Worm (Caenorhabditis elegans) whole organism, young adult: Measurements from ENCODE around the gene Y57G11C.43.

Source experiments
- B0261.1 ChIP-seq: sonication (generic microtip); optimal IDR thresholded peaks from 2 replicates; lab custom pipeline; 2016; ENCODE audit warnings: mild to moderate bottlenecking, missing genetic modification characterization, moderate library complexity, missing compliant biosample characterization
- C06A6.2 ChIP-seq: fragments of 200-800 bp; sonication (Bioruptor generic); conservative IDR thresholded peaks from 2 replicates; pipeline ENCODE4 v1.3.6; 2022; ENCODE audit warnings: missing genetic modification characterization, missing compliant biosample characterization
- F23B12.7 ChIP-seq: sonication (generic microtip); optimal IDR thresholded peaks from 2 replicates; lab custom pipeline; 2017; ENCODE audit warnings: missing genetic modification characterization, mild to moderate bottlenecking, missing compliant biosample characterization, antibody characterized with exemption, moderate library complexity; ENCODE audit not compliant: insufficient read depth
- F33H1.4 ChIP-seq: fragments of 200-800 bp; sonication (Bioruptor generic); IDR thresholded peaks from 2 replicates; pipeline ENCODE4 v1.3.6; 2022; ENCODE audit warnings: missing genetic modification reagents, missing genetic modification characterization, missing compliant biosample characterization
- F39B2.1 ChIP-seq: fragments of 200-800 bp; sonication (Bioruptor generic); IDR thresholded peaks from 2 replicates; pipeline ENCODE4 v1.3.6; 2022; ENCODE audit warnings: missing genetic modification reagents, missing genetic modification characterization, missing compliant biosample characterization
- F57C9.4 ChIP-seq: sonication (generic microtip); optimal IDR thresholded peaks from 2 replicates; lab custom pipeline; 2017; ENCODE audit warnings: mild to moderate bottlenecking, missing genetic modification characterization, missing compliant biosample characterization
- Y53G8AR.9 ChIP-seq: fragments of 200-800 bp; sonication (Bioruptor generic); conservative IDR thresholded peaks from 2 replicates; pipeline ENCODE4 v1.3.6; 2022; ENCODE audit warnings: missing genetic modification reagents, missing genetic modification characterization, missing compliant biosample characterization
- Y56A3A.18 ChIP-seq: fragments of 200-800 bp; sonication (Bioruptor generic); IDR thresholded peaks from 2 replicates; pipeline ENCODE4 v1.3.6; 2022; ENCODE audit warnings: missing genetic modification reagents, missing genetic modification characterization, missing compliant biosample characterization
- Y67H2A.10 ChIP-seq: fragments of 200-800 bp; sonication (Bioruptor generic); conservative IDR thresholded peaks from 2 replicates; pipeline ENCODE4 v1.3.6; 2022; ENCODE audit warnings: missing genetic modification reagents, missing genetic modification characterization, missing compliant biosample characterization
- aptf-3 ChIP-seq: fragments of 200-800 bp; sonication (Bioruptor generic); IDR thresholded peaks from 2 replicates; pipeline ENCODE4 v1.3.6; 2022; ENCODE audit warnings: missing genetic modification characterization, missing compliant biosample characterization
- atf-7 ChIP-seq: sonication (generic microtip); optimal IDR thresholded peaks from 2 replicates; lab custom pipeline; 2017; ENCODE audit warnings: mild to moderate bottlenecking, missing genetic modification characterization, missing compliant biosample characterization
- attf-5 ChIP-seq: fragments of 200-800 bp; sonication (Bioruptor generic); optimal IDR thresholded peaks from 2 replicates; lab custom pipeline; 2018; ENCODE audit warnings: mild to moderate bottlenecking, missing genetic modification characterization, missing compliant biosample characterization
- attf-6 ChIP-seq: fragments of 200-800 bp; sonication (Bioruptor generic); IDR thresholded peaks from 2 replicates; pipeline ENCODE4 v1.3.6; 2022; ENCODE audit warnings: missing genetic modification reagents, missing genetic modification characterization, missing compliant biosample characterization
- ceh-100 ChIP-seq: fragments of 200-800 bp; sonication (Bioruptor generic); IDR thresholded peaks from 2 replicates; pipeline ENCODE4 v1.3.6; 2022; ENCODE audit warnings: missing genetic modification reagents, missing genetic modification characterization, missing compliant biosample characterization
- ceh-27 ChIP-seq: fragments of 200-800 bp; sonication (Bioruptor generic); optimal IDR thresholded peaks from 2 replicates; lab custom pipeline; 2018; ENCODE audit warnings: mild to moderate bottlenecking, missing genetic modification characterization, moderate library complexity, missing compliant biosample characterization
- ceh-58 ChIP-seq: fragments of 200-800 bp; sonication (Bioruptor generic); IDR thresholded peaks from 2 replicates; pipeline ENCODE4 v1.3.6; 2022; ENCODE audit warnings: missing genetic modification characterization, missing compliant biosample characterization
- dpl-1 ChIP-seq: fragments of 150-350 bp; optimal IDR thresholded peaks from 2 replicates; lab custom pipeline; 2014; ENCODE audit warnings: missing biosample characterization, missing genetic modification reagents, missing genetic modification characterization
- egl-18 ChIP-seq: fragments of 200-800 bp; sonication (Bioruptor generic); IDR thresholded peaks from 2 replicates; pipeline ENCODE4 v1.3.6; 2022; ENCODE audit warnings: missing genetic modification reagents, missing genetic modification characterization, missing compliant biosample characterization
- egl-44 ChIP-seq: fragments of 200-800 bp; sonication (Bioruptor generic); IDR thresholded peaks from 2 replicates; pipeline ENCODE4 v1.3.6; 2022; ENCODE audit warnings: missing genetic modification reagents, missing genetic modification characterization, missing compliant biosample characterization
- fkh-3 ChIP-seq: sonication (generic microtip); optimal IDR thresholded peaks from 2 replicates; lab custom pipeline; 2016; ENCODE audit warnings: mild to moderate bottlenecking, missing genetic modification characterization, missing compliant biosample characterization
- hmg-1.2 ChIP-seq: fragments of 200-800 bp; sonication (Bioruptor generic); IDR thresholded peaks from 2 replicates; pipeline ENCODE4 v1.3.6; 2022; ENCODE audit warnings: missing genetic modification reagents, missing genetic modification characterization, missing compliant biosample characterization
- hmg-20 ChIP-seq: fragments of 200-800 bp; sonication (Bioruptor generic); IDR thresholded peaks from 2 replicates; pipeline ENCODE4 v1.3.6; 2022; ENCODE audit warnings: missing genetic modification reagents, missing genetic modification characterization, missing compliant biosample characterization
- hrde-1 ChIP-seq: sonication (generic microtip); optimal IDR thresholded peaks from 2 replicates; lab custom pipeline; 2016; ENCODE audit warnings: missing genetic modification characterization, mild to moderate bottlenecking, missing compliant biosample characterization, moderate library complexity, missing genotype, missing genetic modification reagents, borderline replicate concordance
- hsf-1 ChIP-seq: fragments of 200-800 bp; sonication (Bioruptor generic); IDR thresholded peaks from 2 replicates; pipeline ENCODE4 v1.3.6; 2022; ENCODE audit warnings: missing genetic modification reagents, missing genetic modification characterization, missing compliant biosample characterization
- lin-54 ChIP-seq: fragments of 200-800 bp; sonication (Bioruptor generic); optimal IDR thresholded peaks from 2 replicates; lab custom pipeline; 2018; ENCODE audit warnings: mild to moderate bottlenecking, missing genetic modification characterization, missing compliant biosample characterization
- lsl-1 ChIP-seq: fragments of 200-800 bp; sonication (Bioruptor generic); optimal IDR thresholded peaks from 2 replicates; lab custom pipeline; 2018; ENCODE audit warnings: mild to moderate bottlenecking, missing genetic modification characterization, moderate library complexity, missing compliant biosample characterization
- madf-3 ChIP-seq: fragments of 200-800 bp; sonication (Bioruptor generic); IDR thresholded peaks from 2 replicates; pipeline ENCODE4 v1.3.6; 2022; ENCODE audit warnings: missing genetic modification reagents, missing genetic modification characterization, missing compliant biosample characterization
- madf-8 ChIP-seq: fragments of 200-800 bp; sonication (Bioruptor generic); conservative IDR thresholded peaks from 2 replicates; pipeline ENCODE4 v1.3.6; 2022; ENCODE audit warnings: missing genetic modification reagents, missing genetic modification characterization, missing compliant biosample characterization
- mcd-1 ChIP-seq: fragments of 200-800 bp; sonication (Bioruptor generic); IDR thresholded peaks from 2 replicates; pipeline ENCODE4 v1.3.6; 2022; ENCODE audit warnings: missing genetic modification reagents, missing genetic modification characterization, missing compliant biosample characterization
- mes-4 ChIP-seq: sonication (generic microtip); optimal IDR thresholded peaks from 2 replicates; lab custom pipeline; 2016; ENCODE audit warnings: missing genotype, missing genetic modification characterization, missing compliant biosample characterization
- nfyb-1 ChIP-seq: fragments of 200-800 bp; sonication (Bioruptor generic); IDR thresholded peaks from 2 replicates; pipeline ENCODE4 v1.3.6; 2022; ENCODE audit warnings: missing genetic modification reagents, missing genetic modification characterization, missing compliant biosample characterization
- nhr-179 ChIP-seq: sonication (generic microtip); optimal IDR thresholded peaks from 2 replicates; lab custom pipeline; 2016; ENCODE audit warnings: mild to moderate bottlenecking, missing genetic modification characterization, missing compliant biosample characterization
- nhr-80 ChIP-seq: sonication (generic microtip); optimal IDR thresholded peaks from 2 replicates; lab custom pipeline; 2016; ENCODE audit warnings: missing genetic modification characterization, missing compliant biosample characterization
- rcor-1 ChIP-seq: fragments of 200-800 bp; sonication (Bioruptor generic); IDR thresholded peaks from 2 replicates; pipeline ENCODE4 v1.3.6; 2022; ENCODE audit warnings: missing genetic modification reagents, missing genetic modification characterization, missing compliant biosample characterization
- sdz-38 ChIP-seq: sonication (generic microtip); optimal IDR thresholded peaks from 2 replicates; lab custom pipeline; 2016; ENCODE audit warnings: missing genotype, missing genetic modification characterization, missing compliant biosample characterization
- snpc-1.1 ChIP-seq: sonication (generic microtip); optimal IDR thresholded peaks from 2 replicates; lab custom pipeline; 2017; ENCODE audit warnings: missing genetic modification characterization, mild to moderate bottlenecking, missing compliant biosample characterization, antibody characterized with exemption, moderate library complexity, missing genotype, missing genetic modification reagents; ENCODE audit not compliant: insufficient read depth
- snpc-1.3 ChIP-seq: sonication (generic microtip); optimal IDR thresholded peaks from 2 replicates; lab custom pipeline; 2017; ENCODE audit warnings: missing genetic modification characterization, mild to moderate bottlenecking, missing compliant biosample characterization, antibody characterized with exemption, moderate library complexity, missing genotype, missing genetic modification reagents; ENCODE audit not compliant: insufficient read depth
- sptf-2 ChIP-seq: fragments of 200-800 bp; sonication (Bioruptor generic); optimal IDR thresholded peaks from 2 replicates; lab custom pipeline; 2018; ENCODE audit warnings: mild to moderate bottlenecking, missing genetic modification characterization, missing compliant biosample characterization
- unc-62 ChIP-seq: fragments of 150-350 bp; optimal IDR thresholded peaks from 2 replicates; lab custom pipeline; 2014; ENCODE audit warnings: missing biosample characterization, missing genetic modification reagents, missing genetic modification characterization
- ztf-25 ChIP-seq: fragments of 200-800 bp; sonication (Bioruptor generic); IDR thresholded peaks from 2 replicates; pipeline ENCODE4 v1.3.6; 2022; ENCODE audit warnings: missing genetic modification reagents, missing genetic modification characterization, missing compliant biosample characterization

The Y57G11C.43 gene

DNA sequence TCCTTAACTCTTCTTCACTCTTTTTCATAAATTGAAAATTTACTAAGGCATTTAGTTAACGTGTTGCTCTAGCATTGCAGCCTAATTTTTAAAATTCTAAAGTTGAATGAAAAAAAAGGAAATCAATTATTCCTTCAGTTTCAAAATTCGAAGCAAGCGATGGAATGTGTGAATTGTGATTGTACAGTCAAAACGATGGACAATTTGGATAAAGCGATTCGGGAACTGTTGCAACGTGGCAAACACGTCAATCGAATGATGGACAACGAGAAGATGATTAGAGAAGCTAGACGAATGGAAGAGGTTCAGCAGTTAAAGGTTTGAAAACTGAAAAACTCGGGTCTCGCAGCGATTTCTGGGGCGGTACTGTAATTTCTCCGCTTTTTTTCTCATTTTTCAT lies 29.9 kb downstream of the Y57G11C.43 start, which contains the start of gene Y57G11C.14 (continued):
- TF ChIP-seq ceh-27 (GFP tag; lab: Kevin White, UChicago): no peak
- 0 out of 2 replicates have a peak, but pooled peaks have one; percentile 15 for TF ChIP-seq mcd-1 (GFP tag; lab: Robert Waterston, UW)
- TF ChIP-seq atf-7 (tag; lab: Kevin White, UChicago): peak; percentile 23
- TF ChIP-seq hsf-1 (GFP tag; lab: Robert Waterston, UW): 0 out of 2 replicates have a peak, but pooled peaks have one; percentile 41
- TF ChIP-seq hmg-1.2 (GFP tag; lab: Robert Waterston, UW): 0 out of 2 replicates have a peak, but pooled peaks have one; percentile 28
- no peak for TF ChIP-seq snpc-1.1 (tag; lab: Kevin White, UChicago)
- no peak for TF ChIP-seq fkh-3 (tag; lab: Kevin White, UChicago)
- 0 out of 2 replicates have a peak, but pooled peaks have one; percentile 5 for TF ChIP-seq F33H1.4
- TF ChIP-seq rcor-1: no peak
- 0 out of 2 replicates have a peak, but pooled peaks have one; percentile 67 for TF ChIP-seq madf-3 (GFP tag; lab: Robert Waterston, UW)
- TF ChIP-seq madf-8: no peak
- no peak for TF ChIP-seq egl-44
- no peak for TF ChIP-seq unc-62 (GFP tag; lab: Kevin White, UChicago)
- TF ChIP-seq, all 124 proteins: peak for 11

DNA sequence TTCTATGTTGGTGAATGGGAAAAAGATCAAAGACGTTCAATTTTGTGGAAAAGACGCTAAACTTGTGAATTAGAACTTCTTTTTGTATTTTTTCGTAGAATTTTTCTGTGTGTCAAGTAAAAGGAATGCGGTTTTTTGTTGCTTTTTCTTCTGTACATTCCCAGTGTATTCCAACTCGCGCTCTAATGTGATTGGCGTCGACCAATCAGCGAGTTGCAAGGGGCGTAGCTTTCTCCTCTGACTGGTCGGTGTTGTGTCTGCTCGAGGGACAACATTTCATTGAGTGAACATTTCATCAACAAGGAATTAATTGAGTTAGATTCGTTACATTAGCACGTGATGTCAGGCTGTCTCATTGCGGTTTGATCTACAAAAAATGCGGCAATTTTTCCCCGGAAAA lies 31.7 kb downstream of the Y57G11C.43 start:
- TF ChIP-seq sdz-38 (tag; lab: Kevin White, UChicago) (no peak), atf-7 (tag; lab: Kevin White, UChicago) (no peak), snpc-1.3 (tag; lab: Kevin White, UChicago) (no peak), ceh-100 (no peak), Y56A3A.18 (GFP tag; lab: Robert Waterston, UW) (no peak), lsl-1 (GFP tag; lab: Kevin White, UChicago) (no peak), Y53G8AR.9 (no peak), madf-8 (no peak), B0261.1 (tag; lab: Kevin White, UChicago) (no peak), egl-18 (no peak), F23B12.7 (tag; lab: Kevin White, UChicago) (no peak), nhr-80 (tag; lab: Kevin White, UChicago) (no peak), Y67H2A.10 (GFP tag; lab: Robert Waterston, UW) (no peak), sptf-2 (GFP tag; lab: Kevin White, UChicago) (no peak), hmg-20 (GFP tag; lab: Robert Waterston, UW) (no peak), aptf-3 (GFP tag; lab: Robert Waterston, UW) (no peak), attf-5 (no peak), ceh-58 (GFP tag; lab: Robert Waterston, UW) (no peak), nhr-179 (tag; lab: Kevin White, UChicago) (no peak), lin-54 (GFP tag; lab: Kevin White, UChicago) (no peak)
- TF ChIP-seq, all 124 proteins: peak for 0

DNA sequence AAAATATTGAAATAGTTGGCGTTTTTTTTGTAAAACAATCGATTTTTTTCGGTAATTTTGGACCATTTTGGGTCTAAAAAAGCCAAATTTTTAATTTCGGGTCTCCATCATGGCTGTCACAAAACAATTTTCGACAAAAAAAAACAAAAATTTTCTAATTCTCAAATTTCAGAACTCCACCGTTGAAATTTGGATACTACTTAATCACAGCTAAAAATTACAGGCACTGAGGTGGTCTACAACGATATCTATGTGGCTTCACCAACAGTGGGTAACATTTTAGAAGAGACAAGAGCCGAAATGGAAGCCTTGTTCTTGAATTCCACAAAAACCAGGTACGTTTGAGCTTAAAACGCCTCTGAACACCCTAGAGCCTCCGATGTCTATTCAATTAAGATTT lies 33.1 kb downstream of the Y57G11C.43 start, which contains the start of gene Y57G11C.1142:
TSS of gene Y57G11C.1142 (plus strand) at position 301 of the 400 bp plus-strand sequence.
- no peak for TF ChIP-seq dpl-1 (GFP tag; lab: Kevin White, UChicago)

DNA sequence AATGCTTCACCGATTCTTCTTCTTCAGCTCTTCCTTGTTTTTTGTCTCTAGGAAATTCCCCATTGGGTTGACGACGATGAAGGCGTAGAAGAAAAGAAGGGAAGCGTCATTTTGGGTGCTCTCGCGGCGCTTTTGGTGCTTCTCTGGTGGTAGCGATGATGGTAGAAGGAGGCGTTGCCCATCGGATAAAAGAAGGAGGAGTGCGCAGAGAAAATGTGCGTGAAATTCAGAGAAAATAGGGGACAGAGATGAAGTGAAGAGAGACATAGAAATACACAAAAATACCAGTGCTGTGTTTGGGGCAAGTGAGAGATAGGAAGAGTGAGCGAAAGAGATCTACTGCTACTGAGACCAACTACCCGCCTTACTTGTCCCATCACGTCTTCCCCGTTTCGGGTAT lies 37.7 kb downstream of the Y57G11C.43 start, which contains the start of gene oig-5:
TSS of gene oig-5 (plus strand) at position 301 of the 400 bp plus-strand sequence.
- TF ChIP-seq hrde-1 (tag; lab: Kevin White, UChicago) (no peak), C06A6.2 (GFP tag; lab: Robert Waterston, UW) (no peak), F57C9.4 (tag; lab: Kevin White, UChicago) (no peak), attf-6 (GFP tag; lab: Robert Waterston, UW) (no peak), madf-3 (GFP tag; lab: Robert Waterston, UW) (no peak), madf-8 (no peak), snpc-1.3 (tag; lab: Kevin White, UChicago) (no peak), ztf-25 (GFP tag; lab: Robert Waterston, UW) (no peak), F39B2.1 (GFP tag; lab: Robert Waterston, UW) (no peak), mes-4 (tag; lab: Kevin White, UChicago) (no peak), nfyb-1 (no peak)
- TF ChIP-seq, all 124 proteins: peak for 0
